Fruit fly (Drosophila melanogaster): ENCODE results near the gene CG5958.

dm6 chr2L:7396962-7397361, 36.4 kb downstream of the CG5958 start:
- TF ChIP-seq CG33017 (tag; optimal IDR thresholded peaks at IDR 0.05) (no peak), CG12768 (GFP tag; optimal IDR thresholded peaks at IDR 0.05) (no peak), Clk (GFP tag; optimal IDR thresholded peaks at IDR 0.05) (no peak), tj (GFP tag; optimal IDR thresholded peaks at IDR 0.05) (no peak), cnc (optimal IDR thresholded peaks at IDR 0.05) (no peak), CG14711 (tag; optimal IDR thresholded peaks at IDR 0.05) (no peak), toe (GFP tag; optimal IDR thresholded peaks at IDR 0.05) (no peak), CG7101 (tag; optimal IDR thresholded peaks at IDR 0.05) (no peak), CG11617 (GFP tag; optimal IDR thresholded peaks at IDR 0.05) (no peak), Hr96 (GFP tag; optimal IDR thresholded peaks at IDR 0.05) (no peak)
